Worm (Caenorhabditis elegans) whole organism, L4 larva: Measurements from ENCODE around the gene F26A1.1.

Source experiments
- dpl-1 ChIP-seq: fragments of 150-350 bp; optimal IDR thresholded peaks from 2 replicates; lab custom pipeline; 2014; ENCODE audit warnings: missing biosample characterization, missing genetic modification reagents, missing genetic modification characterization
- egl-27 ChIP-seq: sonication (generic microtip); optimal IDR thresholded peaks from 3 replicates; lab custom pipeline; 2017; ENCODE audit warnings: missing biosample characterization, missing genetic modification reagents, missing genetic modification characterization
- lin-39 ChIP-seq: fragments of 150-350 bp; optimal IDR thresholded peaks from 2 replicates; lab custom pipeline; 2014; ENCODE audit warnings: missing biosample characterization, missing genetic modification reagents, missing genetic modification characterization
- madf-5 ChIP-seq, 2 experiments: fragments of 200-800 bp; sonication (Bioruptor generic); IDR thresholded peaks; 2 replicates each; pipeline ENCODE4 v1.3.6; 2022; ENCODE audit warnings: missing compliant biosample characterization in 2 of 2, missing genetic modification characterization in 2 of 2
- mdl-1 ChIP-seq, 2 experiments: fragments of 150-350 bp in 1 of 2; sonication (generic microtip) in 1 of 2; optimal IDR thresholded peaks; 2 replicates each; lab custom pipeline; 2014 to 2017; ENCODE audit warnings: missing biosample characterization in 2 of 2, missing genetic modification characterization in 2 of 2
- nhr-42 ChIP-seq: fragments of 200-800 bp; sonication (Bioruptor generic); IDR thresholded peaks from 2 replicates; pipeline ENCODE4 v1.3.6; 2022; ENCODE audit warnings: missing genetic modification characterization, missing compliant biosample characterization
- nhr-76 ChIP-seq: fragments of 150-350 bp; optimal IDR thresholded peaks from 2 replicates; lab custom pipeline; 2014; ENCODE audit warnings: missing biosample characterization, missing genetic modification characterization
- snpc-4 ChIP-seq: fragments of 150-350 bp; optimal IDR thresholded peaks from 2 replicates; lab custom pipeline; 2014; ENCODE audit warnings: missing biosample characterization, missing genetic modification characterization
- zag-1 ChIP-seq: fragments of 150-350 bp; optimal IDR thresholded peaks from 2 replicates; lab custom pipeline; 2014; ENCODE audit warnings: missing biosample characterization, missing genetic modification characterization
- ztf-11 ChIP-seq: fragments of 150-350 bp; optimal IDR thresholded peaks from 2 replicates; lab custom pipeline; 2014; ENCODE audit warnings: missing biosample characterization, missing genetic modification characterization

DNA sequence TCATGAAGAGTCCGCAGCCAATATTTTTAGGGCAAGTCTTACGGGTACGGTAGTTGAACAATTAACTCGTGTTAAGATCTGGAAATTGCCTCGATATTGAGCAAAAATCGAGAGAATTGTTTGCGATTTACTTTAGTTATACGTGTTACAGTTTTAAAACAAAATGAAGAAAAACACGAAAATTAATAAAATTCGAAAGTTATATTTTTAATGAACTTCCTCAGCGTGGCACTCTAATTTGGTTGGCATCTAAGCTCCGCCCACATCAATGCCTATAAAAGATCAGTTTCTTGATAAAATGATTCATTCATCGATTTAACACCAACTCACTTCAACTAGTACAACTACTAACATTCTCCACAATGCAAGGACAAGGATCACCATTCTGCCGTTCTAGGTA is 20.2 kb downstream of the F26A1.1 start, which contains the start of gene gipc-1:
- TF ChIP-seq nhr-42, result no peak
- TF ChIP-seq egl-27 (tag; lab: Kevin White, UChicago), result no peak
- TF ChIP-seq dpl-1 (GFP tag; lab: Kevin White, UChicago), result no peak
- TF ChIP-seq snpc-4, result no peak
- no peak for TF ChIP-seq madf-5 (GFP tag; IDR thresholded peaks at IDR 0.05; lab: Robert Waterston, UW)
- no peak for TF ChIP-seq lin-39
- no peak for TF ChIP-seq nhr-76 (tag; lab: Kevin White, UChicago)
- no peak for TF ChIP-seq ztf-11 (tag; lab: Kevin White, UChicago)
- no peak for TF ChIP-seq mdl-1 (tag; optimal IDR thresholded peaks at IDR 0.05; lab: Kevin White, UChicago)
- TF ChIP-seq zag-1, result no peak
